Worm (Caenorhabditis elegans) whole organism, young adult: ENCODE data around the gene irld-44.

ENCODE experiments used
- B0035.1 ChIP-seq: sonication (generic microtip); optimal IDR thresholded peaks from 2 replicates; lab custom pipeline; 2016; ENCODE audit warnings: missing genetic modification characterization, mild to moderate bottlenecking, missing compliant biosample characterization, missing genotype, missing genetic modification reagents
- D2030.7 ChIP-seq: fragments of 200-800 bp; sonication (Bioruptor generic); IDR thresholded peaks from 2 replicates; pipeline ENCODE4 v1.3.6; 2022; ENCODE audit warnings: missing genetic modification reagents, missing genetic modification characterization, missing compliant biosample characterization
- K11D2.4 ChIP-seq: fragments of 200-800 bp; sonication (Bioruptor generic); IDR thresholded peaks from 2 replicates; pipeline ENCODE4 v1.3.6; 2022; ENCODE audit warnings: missing genetic modification reagents, missing genetic modification characterization, missing compliant biosample characterization
- ceh-40 ChIP-seq: fragments of 200-800 bp; sonication (Bioruptor generic); IDR thresholded peaks from 2 replicates; pipeline ENCODE4 v1.3.6; 2022; ENCODE audit warnings: missing genetic modification characterization, missing compliant biosample characterization
- nfya-2 ChIP-seq: fragments of 200-800 bp; sonication (Bioruptor generic); IDR thresholded peaks from 2 replicates; pipeline ENCODE4 v1.3.6; 2022; ENCODE audit warnings: missing genetic modification reagents, missing genetic modification characterization, missing compliant biosample characterization
- nhr-120 ChIP-seq: fragments of 200-800 bp; sonication (Bioruptor generic); IDR thresholded peaks from 2 replicates; pipeline ENCODE4 v1.3.6; 2022; ENCODE audit warnings: missing genetic modification characterization, missing compliant biosample characterization
- somi-1 ChIP-seq: fragments of 200-800 bp; sonication (Bioruptor generic); optimal IDR thresholded peaks from 2 replicates; lab custom pipeline; 2018; ENCODE audit warnings: mild to moderate bottlenecking, missing genetic modification characterization, missing compliant biosample characterization
- tlf-1 ChIP-seq: fragments of 200-800 bp; sonication (Bioruptor generic); optimal IDR thresholded peaks from 2 replicates; lab custom pipeline; 2018; ENCODE audit warnings: mild to moderate bottlenecking, missing genetic modification characterization, missing compliant biosample characterization
- unc-130 ChIP-seq: sonication (generic microtip); optimal IDR thresholded peaks from 2 replicates; lab custom pipeline; 2016; ENCODE audit warnings: missing genetic modification reagents, missing genetic modification characterization, missing compliant biosample characterization

- TF ChIP-seq D2030.7 (GFP tag; lab: Robert Waterston, UW) (no peak), nhr-120 (GFP tag; lab: Robert Waterston, UW) (no peak), unc-130 (no peak), K11D2.4 (GFP tag; lab: Robert Waterston, UW) (no peak), B0035.1 (tag; lab: Kevin White, UChicago) (no peak), nfya-2 (GFP tag; lab: Robert Waterston, UW) (no peak), somi-1 (GFP tag; lab: Kevin White, UChicago) (no peak), tlf-1 (GFP tag; lab: Kevin White, UChicago) (no peak), ceh-40 (GFP tag; lab: Robert Waterston, UW) (no peak)
Measured at ce11 chrV:1614726-1615125, 36.4 kb upstream of the irld-44 start, which contains the start of gene srbc-41.
